Fruit fly (Drosophila melanogaster): ENCODE measurements around the gene CG13364.
A peak's percentile ranks its signal among the peaks of the same experiment; 100 is the strongest.

- TF ChIP-seq usp (GFP tag; optimal IDR thresholded peaks at IDR 0.05) (no peak), Dif (GFP tag; optimal IDR thresholded peaks at IDR 0.05; ENCODE audit: partially characterized antibody) (no peak), Jra (GFP tag; optimal IDR thresholded peaks at IDR 0.05) (no peak), lola (GFP tag; optimal IDR thresholded peaks at IDR 0.05) (no peak), GATAd (GFP tag; optimal IDR thresholded peaks at IDR 0.05) (no peak), fru (GFP tag; optimal IDR thresholded peaks at IDR 0.05) (no peak), Hnf4 (GFP tag; optimal IDR thresholded peaks at IDR 0.05) (no peak), Hr78 (GFP tag; optimal IDR thresholded peaks at IDR 0.05) (no peak), Rel (GFP tag; optimal IDR thresholded peaks at IDR 0.05) (no peak), Rel (tag; optimal IDR thresholded peaks at IDR 0.05) (peak; percentile 23), Abd-B (GFP tag; optimal IDR thresholded peaks at IDR 0.05) (no peak), jim (GFP tag; optimal IDR thresholded peaks at IDR 0.05) (no peak), br (GFP tag; optimal IDR thresholded peaks at IDR 0.05) (no peak), h (GFP tag; optimal IDR thresholded peaks at IDR 0.05) (no peak), Myc (optimal IDR thresholded peaks at IDR 0.05) (peak; percentile 7)
These were observed 4.9 kb downstream of the CG13364 start, which contains the start of gene spdi for dm6 chrX:620102-620430.
